Worm (Caenorhabditis elegans) whole organism, L4 larva: ENCODE results near the gene T24E12.13.

Experiments used
- cey-2 ChIP-seq: sonication (generic microtip); optimal IDR thresholded peaks from 3 replicates; lab custom pipeline; 2017; ENCODE audit warnings: missing genetic modification characterization, mild to moderate bottlenecking, missing compliant biosample characterization, antibody characterized with exemption, borderline replicate concordance; ENCODE audit not compliant: insufficient read depth
- daf-16 ChIP-seq, 3 experiments: sonication (generic microtip); optimal IDR thresholded peaks; 2 replicates each; lab custom pipeline; 2016 to 2017; ENCODE audit warnings: missing genetic modification characterization in 3 of 3, missing genetic modification reagents in 3 of 3, mild to moderate bottlenecking in 2 of 3, missing compliant biosample characterization in 2 of 3, missing biosample characterization in 1 of 3, moderate library complexity in 1 of 3
- mdl-1 ChIP-seq, 2 experiments: fragments of 150-350 bp in 1 of 2; sonication (generic microtip) in 1 of 2; optimal IDR thresholded peaks; 2 replicates each; lab custom pipeline; 2014 to 2017; ENCODE audit warnings: missing biosample characterization in 2 of 2, missing genetic modification characterization in 2 of 2
- nhr-28 ChIP-seq: fragments of 150-350 bp; optimal IDR thresholded peaks from 2 replicates; lab custom pipeline; 2014; ENCODE audit warnings: missing biosample characterization, missing genetic modification characterization
- nhr-76 ChIP-seq: fragments of 150-350 bp; optimal IDR thresholded peaks from 2 replicates; lab custom pipeline; 2014; ENCODE audit warnings: missing biosample characterization, missing genetic modification characterization
- pqm-1 ChIP-seq: sonication (generic microtip); optimal IDR thresholded peaks from 2 replicates; lab custom pipeline; 2017; ENCODE audit warnings: missing biosample characterization, missing genetic modification characterization
- unc-130 ChIP-seq: sonication (generic microtip); optimal IDR thresholded peaks from 2 replicates; lab custom pipeline; 2016; ENCODE audit warnings: missing genetic modification reagents, missing genetic modification characterization, missing compliant biosample characterization
- zip-2 ChIP-seq: fragments of 150-350 bp; optimal IDR thresholded peaks from 2 replicates; lab custom pipeline; 2014; ENCODE audit warnings: missing biosample characterization, missing genetic modification characterization

ce11 chrII:3829623-3830022 is 42.4 kb downstream of the T24E12.13 start:
- no peak for TF ChIP-seq daf-16 (GFP tag; optimal IDR thresholded peaks at IDR 0.05; lab: Kevin White, UChicago)
- TF ChIP-seq daf-16 (tag; optimal IDR thresholded peaks at IDR 0.05; lab: Kevin White, UChicago): no peak
- TF ChIP-seq cey-2 (tag; lab: Kevin White, UChicago): no peak
- TF ChIP-seq mdl-1 (tag; optimal IDR thresholded peaks at IDR 0.05; lab: Kevin White, UChicago): no peak
- no peak for TF ChIP-seq unc-130 (GFP tag; lab: Kevin White, UChicago)
- no peak for TF ChIP-seq nhr-76
- TF ChIP-seq nhr-28 (tag; lab: Kevin White, UChicago): no peak
- TF ChIP-seq pqm-1 (tag; lab: Kevin White, UChicago): no peak
- no peak for TF ChIP-seq zip-2
